Fruit fly (Drosophila melanogaster) whole organism, embryonic: ENCODE results near the gene CG17717.

Experiments used
- CG10979 ChIP-seq: fragments of 200-800 bp; sonication (Bioruptor generic); optimal IDR thresholded peaks from 2 replicates; lab custom pipeline; 2018; ENCODE audit warnings: missing biosample characterization, mild to moderate bottlenecking, missing genetic modification characterization, moderate library complexity
- CG11695 ChIP-seq: fragments of 200-800 bp; sonication (Bioruptor generic); IDR thresholded peaks from 3 replicates; pipeline ENCODE4 v1.3.6; 2022; ENCODE audit warnings: missing biosample characterization, missing genetic modification characterization
- CG15514 ChIP-seq: fragments of 200-800 bp; sonication (Bioruptor generic); optimal IDR thresholded peaks from 3 replicates; lab custom pipeline; 2017; ENCODE audit warnings: missing biosample characterization, missing genetic modification characterization, mild to moderate bottlenecking, moderate library complexity, missing genetic modification reagents
- CG15601 ChIP-seq: fragments of 200-800 bp; sonication (Bioruptor generic); optimal IDR thresholded peaks from 3 replicates; lab custom pipeline; 2019; ENCODE audit warnings: missing biosample characterization, mild to moderate bottlenecking, missing genetic modification characterization, moderate library complexity
- CG17361 ChIP-seq: fragments of 200-800 bp; sonication (Bioruptor generic); IDR thresholded peaks from 3 replicates; pipeline ENCODE4 v1.3.6; 2022; ENCODE audit warnings: missing biosample characterization, missing genetic modification characterization
- CG18262 ChIP-seq: fragments of 200-800 bp; optimal IDR thresholded peaks from 3 replicates; lab custom pipeline; 2019; ENCODE audit warnings: missing biosample characterization, mild to moderate bottlenecking, missing genetic modification characterization, moderate library complexity
- CG2678 ChIP-seq: fragments of 200-800 bp; sonication (Bioruptor generic); optimal IDR thresholded peaks from 3 replicates; lab custom pipeline; 2019; ENCODE audit warnings: missing biosample characterization, mild to moderate bottlenecking, missing genetic modification characterization, moderate library complexity
- CG2712 ChIP-seq: fragments of 200-800 bp; optimal IDR thresholded peaks from 3 replicates; lab custom pipeline; 2019; ENCODE audit warnings: missing biosample characterization, mild to moderate bottlenecking, missing genetic modification characterization, moderate library complexity
- CG31441 ChIP-seq: fragments of 200-800 bp; sonication (Bioruptor generic); IDR thresholded peaks from 2 replicates; pipeline ENCODE4 v1.3.6; 2022; ENCODE audit warnings: missing biosample characterization, missing genetic modification characterization
- CG32532 ChIP-seq: fragments of 200-800 bp; sonication (Bioruptor generic); IDR thresholded peaks from 2 replicates; pipeline ENCODE4 v1.3.6; 2022; ENCODE audit warnings: missing biosample characterization, missing genetic modification characterization
- CG8765 ChIP-seq: fragments of 200-800 bp; sonication (Bioruptor generic); IDR thresholded peaks from 2 replicates; pipeline ENCODE4 v1.3.6; 2022; ENCODE audit warnings: missing biosample characterization, missing genetic modification characterization
- CG8944 ChIP-seq: fragments of 200-800 bp; sonication (Bioruptor generic); optimal IDR thresholded peaks from 3 replicates; lab custom pipeline; 2016; ENCODE audit warnings: missing biosample characterization, missing genetic modification characterization
- CG9932 ChIP-seq: fragments of 200-800 bp; sonication (Bioruptor generic); IDR thresholded peaks from 2 replicates; pipeline ENCODE4 v1.3.6; 2022; ENCODE audit warnings: missing biosample characterization, missing genetic modification characterization
- Chrac-16 ChIP-seq: fragments of 200-800 bp; sonication (Bioruptor generic); optimal IDR thresholded peaks from 3 replicates; lab custom pipeline; 2016; ENCODE audit warnings: missing biosample characterization, missing genetic modification characterization
- D19A ChIP-seq: fragments of 200-800 bp; optimal IDR thresholded peaks from 3 replicates; lab custom pipeline; 2019; ENCODE audit warnings: missing biosample characterization, mild to moderate bottlenecking, missing genetic modification characterization, moderate library complexity
- Eip74EF ChIP-seq, 2 experiments: fragments of 200-800 bp in 1 of 2; fragments of >200 bp in 1 of 2; sonication (Bioruptor generic) in 1 of 2; optimal IDR thresholded peaks; 2 replicates each; lab custom pipeline; 2017 to 2019; ENCODE audit warnings: missing biosample characterization in 2 of 2, missing genetic modification characterization in 2 of 2, mild to moderate bottlenecking in 1 of 2, moderate library complexity in 1 of 2
- MBD-R2 ChIP-seq: fragments of 200-800 bp; sonication (Bioruptor generic); IDR thresholded peaks from 2 replicates; pipeline ENCODE4 v1.3.6; 2022; ENCODE audit warnings: missing biosample characterization, missing genetic modification characterization
- PHDP ChIP-seq: fragments of 200-800 bp; sonication (Bioruptor generic); optimal IDR thresholded peaks from 3 replicates; lab custom pipeline; 2018; ENCODE audit warnings: missing biosample characterization, mild to moderate bottlenecking, missing genetic modification characterization, moderate library complexity
- Xbp1 ChIP-seq: fragments of 200-800 bp; sonication (Bioruptor generic); optimal IDR thresholded peaks from 3 replicates; lab custom pipeline; 2016; ENCODE audit warnings: missing biosample characterization, mild to moderate bottlenecking, missing genetic modification characterization
- ara ChIP-seq: fragments of 200-800 bp; sonication (Bioruptor generic); IDR thresholded peaks from 2 replicates; pipeline ENCODE4 v1.3.6; 2022; ENCODE audit warnings: missing biosample characterization, missing genetic modification characterization
- br ChIP-seq: fragments of >200 bp; optimal IDR thresholded peaks from 2 replicates; lab custom pipeline; 2017
- ci ChIP-seq: fragments of 200-800 bp; sonication (Bioruptor generic); IDR thresholded peaks from 3 replicates; pipeline ENCODE4 v1.3.6; 2022; ENCODE audit warnings: missing biosample characterization, missing genetic modification characterization
- crol ChIP-seq: fragments of 200-800 bp; sonication (Bioruptor generic); IDR thresholded peaks from 2 replicates; pipeline ENCODE4 v1.3.6; 2022; ENCODE audit warnings: missing biosample characterization, missing genetic modification characterization
- dimm ChIP-seq: fragments of 200-800 bp; sonication (Bioruptor generic); IDR thresholded peaks from 2 replicates; pipeline ENCODE4 v1.3.6; 2022; ENCODE audit warnings: missing biosample characterization, missing genetic modification characterization
- dmrt99B ChIP-seq: fragments of 200-800 bp; sonication (Bioruptor generic); optimal IDR thresholded peaks from 2 replicates; lab custom pipeline; 2018; ENCODE audit warnings: missing biosample characterization, mild to moderate bottlenecking, missing genetic modification characterization, moderate library complexity
- dysf ChIP-seq: fragments of 200-800 bp; sonication (Bioruptor generic); IDR thresholded peaks from 3 replicates; pipeline ENCODE4 v1.3.6; 2022; ENCODE audit warnings: missing biosample characterization, missing genetic modification characterization
- fd96Cb ChIP-seq: fragments of 200-800 bp; sonication (Bioruptor generic); optimal IDR thresholded peaks from 2 replicates; lab custom pipeline; 2018; ENCODE audit warnings: missing biosample characterization, mild to moderate bottlenecking, missing genetic modification characterization, moderate library complexity
- grau ChIP-seq: fragments of 200-800 bp; optimal IDR thresholded peaks from 3 replicates; lab custom pipeline; 2019; ENCODE audit warnings: missing biosample characterization, mild to moderate bottlenecking, missing genetic modification characterization, moderate library complexity
- hkb ChIP-seq, 2 experiments: fragments of 200-800 bp in 1 of 2; fragments of >200 bp in 1 of 2; sonication (Bioruptor generic) in 1 of 2; IDR thresholded peaks in 1 of 2; optimal IDR thresholded peaks in 1 of 2; 2 replicates each; pipeline versions ENCODE4 v1.3.6 to Lab custom; 2017 to 2022; ENCODE audit warnings: missing biosample characterization in 1 of 2, missing genetic modification characterization in 1 of 2
- ind ChIP-seq: fragments of 200-800 bp; sonication (Bioruptor generic); optimal IDR thresholded peaks from 3 replicates; lab custom pipeline; 2016; ENCODE audit warnings: missing biosample characterization, missing genetic modification characterization
- kni ChIP-seq: fragments of 200-800 bp; sonication (Bioruptor generic); optimal IDR thresholded peaks from 3 replicates; lab custom pipeline; 2017; ENCODE audit warnings: mild to moderate bottlenecking, missing biosample characterization, missing genetic modification reagents, missing genetic modification characterization
- lola ChIP-seq, 3 experiments: fragments of >200 bp in 2 of 3; fragments of 200-800 bp in 1 of 3; sonication (Bioruptor generic) in 1 of 3; optimal IDR thresholded peaks; 2 replicates each; lab custom pipeline; 2017 to 2019; ENCODE audit warnings: missing biosample characterization in 3 of 3, missing genetic modification characterization in 3 of 3, mild to moderate bottlenecking in 1 of 3, moderate library complexity in 1 of 3
- nmo ChIP-seq: fragments of 200-800 bp; sonication (Bioruptor generic); optimal IDR thresholded peaks from 2 replicates; lab custom pipeline; 2018; ENCODE audit warnings: missing biosample characterization, mild to moderate bottlenecking, missing genetic modification characterization, moderate library complexity
- oc ChIP-seq: fragments of 200-800 bp; sonication (Bioruptor generic); optimal IDR thresholded peaks from 2 replicates; lab custom pipeline; 2018; ENCODE audit warnings: missing biosample characterization, mild to moderate bottlenecking, missing genetic modification characterization, moderate library complexity
- otp ChIP-seq: fragments of 200-800 bp; sonication (Bioruptor generic); IDR thresholded peaks from 3 replicates; pipeline ENCODE4, ENCODE4 v1.3.6; 2022; ENCODE audit warnings: missing biosample characterization, missing genetic modification characterization
- pan ChIP-seq, 4 experiments: fragments of >200 bp in 3 of 4; fragments of 200-800 bp in 1 of 4; sonication (Bioruptor generic) in 1 of 4; optimal IDR thresholded peaks in 3 of 4; IDR thresholded peaks in 1 of 4; 2 replicates each; pipeline versions ENCODE4 v1.3.6 to Lab custom; 2017 to 2022; ENCODE audit warnings: missing biosample characterization in 2 of 4, missing genetic modification characterization in 2 of 4, mixed read lengths in 1 of 4
- prd ChIP-seq, 3 experiments: fragments of >200 bp in 2 of 3; fragments of 200-800 bp in 1 of 3; sonication (Bioruptor generic) in 1 of 3; optimal IDR thresholded peaks in 2 of 3; IDR thresholded peaks in 1 of 3; 2 replicates in 2 of 3; 3 replicates in 1 of 3; pipeline versions ENCODE4 v1.3.6 to Lab custom; 2017 to 2022; ENCODE audit warnings: missing biosample characterization in 1 of 3, missing genetic modification characterization in 1 of 3
- sens ChIP-seq: fragments of 200-800 bp; sonication (Bioruptor generic); peaks from one replicate; lab custom pipeline; 2016; ENCODE audit warnings: missing biosample characterization, missing genetic modification characterization
- sima ChIP-seq: fragments of 200-800 bp; sonication (Bioruptor generic); optimal IDR thresholded peaks from 2 replicates; lab custom pipeline; 2016; ENCODE audit warnings: missing biosample characterization, missing genetic modification characterization
- sisA ChIP-seq: fragments of 200-800 bp; sonication (Bioruptor generic); IDR thresholded peaks from 2 replicates; pipeline ENCODE4 v1.3.6; 2022; ENCODE audit warnings: missing biosample characterization, missing genetic modification characterization
- slp2 ChIP-seq: fragments of 200-800 bp; sonication (Bioruptor generic); optimal IDR thresholded peaks from 2 replicates; lab custom pipeline; 2016; ENCODE audit warnings: missing biosample characterization, missing genetic modification characterization
- tll ChIP-seq, 2 experiments: fragments of 200-800 bp in 1 of 2; fragments of >200 bp in 1 of 2; sonication (Bioruptor generic) in 1 of 2; optimal IDR thresholded peaks; 2 replicates each; lab custom pipeline; 2017 to 2019; ENCODE audit warnings: missing biosample characterization in 2 of 2, missing genetic modification characterization in 2 of 2, mild to moderate bottlenecking in 1 of 2, moderate library complexity in 1 of 2
- vnd ChIP-seq: fragments of 200-800 bp; sonication (Bioruptor generic); IDR thresholded peaks from 3 replicates; pipeline ENCODE4 v1.3.6; 2022; ENCODE audit warnings: missing biosample characterization, missing genetic modification characterization; ENCODE audit not compliant: partially characterized antibody
- vvl ChIP-seq: fragments of 200-800 bp; sonication (Bioruptor generic); IDR thresholded peaks from 2 replicates; pipeline ENCODE4 v1.3.6; 2022; ENCODE audit warnings: missing biosample characterization, missing genetic modification characterization
- wek ChIP-seq: fragments of 200-800 bp; sonication (Bioruptor generic); optimal IDR thresholded peaks from 3 replicates; lab custom pipeline; 2018; ENCODE audit warnings: missing biosample characterization, mild to moderate bottlenecking, missing genetic modification characterization, moderate library complexity
- zfh1 ChIP-seq: fragments of 200-800 bp; sonication (Bioruptor generic); IDR thresholded peaks from 3 replicates; pipeline ENCODE4 v1.3.6; 2022; ENCODE audit warnings: missing biosample characterization, missing genetic modification characterization

The CG17717 gene

dm6 chrX:6624006-6624745 is 35.1 kb downstream of the CG17717 start (continued):
- no peak for TF ChIP-seq pan (optimal IDR thresholded peaks at IDR 0.05; lab: Kevin White, UChicago)
- TF ChIP-seq pan (GFP tag; optimal IDR thresholded peaks at IDR 0.05 in 1 of 2, IDR thresholded peaks at IDR 0.05 in 1 of 2) = peak in 1 of 2 experiments; percentile 38
- 0 out of 3 replicates have a peak, but pooled peaks have one; percentile 47 for TF ChIP-seq ci (GFP tag; lab: Robert Waterston, UW)
- peak; percentile 39; the same call in 1 of the 2 replicates for TF ChIP-seq CG32532
- peak; percentile 69 for TF ChIP-seq nmo (GFP tag; lab: Kevin White, UChicago)
- TF ChIP-seq CG15601 = peak; percentile 30
- peak; percentile 48 for TF ChIP-seq CG2678 (tag; lab: Kevin White, UChicago)
- TF ChIP-seq ind (GFP tag; lab: Kevin White, UChicago) = peak; percentile 4
- peak in 1 of 3 experiments; percentile 54 for TF ChIP-seq lola (GFP tag; optimal IDR thresholded peaks at IDR 0.05; lab: Kevin White, UChicago)
- no peak for TF ChIP-seq sima (GFP tag; lab: Kevin White, UChicago)
- peak; percentile 20 for TF ChIP-seq fd96Cb (tag; lab: Kevin White, UChicago)
- peak; percentile 55; the same call in 1 of the 2 replicates for TF ChIP-seq vvl (GFP tag; lab: Robert Waterston, UW)
- TF ChIP-seq Chrac-16 (GFP tag; lab: Kevin White, UChicago) = peak; percentile 31
- 0 out of 2 replicates have a peak, but pooled peaks have one; percentile 9 for TF ChIP-seq crol (GFP tag; lab: Robert Waterston, UW)
- TF ChIP-seq otp (GFP tag; lab: Robert Waterston, UW) = peak; percentile 31; the same call in 1 of the 3 replicates
- 0 out of 3 replicates have a peak, but pooled peaks have one; percentile 51 for TF ChIP-seq dysf (GFP tag; lab: Robert Waterston, UW)
- no peak for TF ChIP-seq wek (GFP tag; lab: Kevin White, UChicago)
- TF ChIP-seq br (lab: Kevin White, UChicago) = no peak
- no peak for TF ChIP-seq prd (optimal IDR thresholded peaks at IDR 0.05; lab: Kevin White, UChicago)
- peak; percentile 62 for TF ChIP-seq prd (GFP tag; IDR thresholded peaks at IDR 0.05; lab: Robert Waterston, UW)
- peak; percentile 33; the same call in 1 of the 2 replicates for TF ChIP-seq CG31441 (GFP tag; lab: Robert Waterston, UW)
- TF ChIP-seq D19A (tag; lab: Kevin White, UChicago) = peak; percentile 12
- TF ChIP-seq Eip74EF (GFP tag; optimal IDR thresholded peaks at IDR 0.05; lab: Kevin White, UChicago) = peak in 1 of 2 experiments; percentile 4
- TF ChIP-seq ara (GFP tag; lab: Robert Waterston, UW) = peak; percentile 67; the same call in 1 of the 2 replicates
- TF ChIP-seq Xbp1 (GFP tag; lab: Kevin White, UChicago) = peak; percentile 10
- peak; percentile 31 for TF ChIP-seq PHDP (tag; lab: Kevin White, UChicago)
- peak; percentile 24 for TF ChIP-seq dmrt99B (tag; lab: Kevin White, UChicago)
- TF ChIP-seq slp2 (GFP tag; lab: Kevin White, UChicago) = no peak
- TF ChIP-seq CG11695 = peak; percentile 31; the same call in 1 of the 3 replicates
- TF ChIP-seq sens = peak; percentile 71
- TF ChIP-seq CG10979 = peak; percentile 69
- TF ChIP-seq CG8765 (GFP tag; lab: Robert Waterston, UW) = 0 out of 2 replicates have a peak, but pooled peaks have one; percentile 7
- no peak for TF ChIP-seq vnd (GFP tag; lab: Robert Waterston, UW)
- no peak for TF ChIP-seq tll (GFP tag; optimal IDR thresholded peaks at IDR 0.05; lab: Kevin White, UChicago)
- TF ChIP-seq CG15514 = no peak
- 0 out of 2 replicates have a peak, but pooled peaks have one; percentile 24 for TF ChIP-seq sisA
- TF ChIP-seq CG18262 (tag; lab: Kevin White, UChicago) = peak; percentile 49
- peak; percentile 39 for TF ChIP-seq kni (GFP tag; lab: Kevin White, UChicago)
- peak; percentile 84 for TF ChIP-seq oc (tag; lab: Kevin White, UChicago)
- 0 out of 2 replicates have a peak, but pooled peaks have one; percentile 38 for TF ChIP-seq CG9932 (GFP tag; lab: Robert Waterston, UW)
- TF ChIP-seq hkb (optimal IDR thresholded peaks at IDR 0.05; lab: Kevin White, UChicago) = no peak
- TF ChIP-seq hkb (GFP tag; IDR thresholded peaks at IDR 0.05; lab: Robert Waterston, UW) = no peak
- TF ChIP-seq zfh1 (GFP tag; lab: Robert Waterston, UW) = peak; percentile 70
- peak; percentile 87 for TF ChIP-seq grau (tag; lab: Kevin White, UChicago)
- TF ChIP-seq CG17361 (GFP tag; lab: Robert Waterston, UW) = 0 out of 3 replicates have a peak, but pooled peaks have one; percentile 28
- TF ChIP-seq MBD-R2 (GFP tag; lab: Robert Waterston, UW) = no peak
- peak; percentile 11; the same call in 1 of the 2 replicates for TF ChIP-seq dimm (GFP tag; lab: Robert Waterston, UW)
- no peak for TF ChIP-seq CG8944 (GFP tag; lab: Kevin White, UChicago)
- TF ChIP-seq CG2712 = peak; percentile 66
